Worm (Caenorhabditis elegans): ENCODE results near the gene vit-3.
A peak's percentile ranks its signal among the peaks of the same experiment; 100 is the strongest.

The vit-3 gene

ce11 chrX:3540861-3541260, 31.5 kb downstream of the vit-3 start:
- TF ChIP-seq dve-1 (tag; optimal IDR thresholded peaks at IDR 0.05) (no peak), ceh-31 (tag; optimal IDR thresholded peaks at IDR 0.05) (peak; percentile 66), ceh-45 (GFP tag; IDR thresholded peaks at IDR 0.05) (no peak), npax-4 (tag; optimal IDR thresholded peaks at IDR 0.05) (no peak), hlh-6 (tag; optimal IDR thresholded peaks at IDR 0.05) (no peak), T23F11.4 (GFP tag; optimal IDR thresholded peaks at IDR 0.05) (no peak), odd-2 (tag; optimal IDR thresholded peaks at IDR 0.05) (no peak), ama-1 (optimal IDR thresholded peaks at IDR 0.05) (no peak), pha-4 (tag; optimal IDR thresholded peaks at IDR 0.05) (no peak), elt-2 (tag; optimal IDR thresholded peaks at IDR 0.05) (no peak), C08G9.2 (tag; optimal IDR thresholded peaks at IDR 0.05) (no peak), K02D7.2 (tag; optimal IDR thresholded peaks at IDR 0.05) (no peak), ttx-3 (tag; optimal IDR thresholded peaks at IDR 0.05) (no peak), ceh-48 (tag; optimal IDR thresholded peaks at IDR 0.05) (no peak), unc-3 (GFP tag; conservative IDR thresholded peaks at IDR 0.05) (no peak), unc-3 (tag; optimal IDR thresholded peaks at IDR 0.05) (no peak), ceh-18 (tag; optimal IDR thresholded peaks at IDR 0.05) (no peak), lim-6 (tag; optimal IDR thresholded peaks at IDR 0.05) (no peak), hlh-30 (tag; optimal IDR thresholded peaks at IDR 0.05; ENCODE audit: insufficient read depth) (peak; percentile 61), che-1 (tag; optimal IDR thresholded peaks at IDR 0.05) (no peak), ceh-19 (GFP tag; optimal IDR thresholded peaks at IDR 0.05) (no peak), eyg-1 (tag; optimal IDR thresholded peaks at IDR 0.05) (no peak), rnt-1 (tag; optimal IDR thresholded peaks at IDR 0.05) (peak; percentile 22), pat-9 (tag; optimal IDR thresholded peaks at IDR 0.05) (no peak), nfya-1 (tag; optimal IDR thresholded peaks at IDR 0.05) (peak; percentile 25), dmd-4 (tag; optimal IDR thresholded peaks at IDR 0.05; ENCODE audit: borderline replicate concordance) (no peak), fkh-6 (tag; optimal IDR thresholded peaks at IDR 0.05) (no peak), F13H6.1 (tag; optimal IDR thresholded peaks at IDR 0.05) (no peak), sdc-2 (tag; optimal IDR thresholded peaks at IDR 0.05) (no peak), sox-2 (GFP tag; IDR thresholded peaks at IDR 0.05) (no peak), tbx-2 (tag; optimal IDR thresholded peaks at IDR 0.05) (peak; percentile 11), fkh-10 (GFP tag; optimal IDR thresholded peaks at IDR 0.05) (no peak), unc-42 (tag; optimal IDR thresholded peaks at IDR 0.05) (peak; percentile 25), nhr-232 (tag; optimal IDR thresholded peaks at IDR 0.05) (no peak), zip-5 (tag; optimal IDR thresholded peaks at IDR 0.05) (no peak), lin-11 (tag; optimal IDR thresholded peaks at IDR 0.05) (no peak), pqm-1 (tag; optimal IDR thresholded peaks at IDR 0.05) (no peak), ref-2 (tag; optimal IDR thresholded peaks at IDR 0.05) (peak; percentile 44), ceh-24 (tag; optimal IDR thresholded peaks at IDR 0.05) (no peak), tbx-7 (tag; optimal IDR thresholded peaks at IDR 0.05) (no peak), nhr-11 (tag; optimal IDR thresholded peaks at IDR 0.05) (no peak), hlh-8 (tag; optimal IDR thresholded peaks at IDR 0.05) (no peak), pros-1 (tag; optimal IDR thresholded peaks at IDR 0.05) (no peak), elt-4 (tag; optimal IDR thresholded peaks at IDR 0.05) (no peak), ceh-9 (tag; optimal IDR thresholded peaks at IDR 0.05) (no peak), fax-1 (tag; optimal IDR thresholded peaks at IDR 0.05) (no peak), pag-3 (tag; optimal IDR thresholded peaks at IDR 0.05; ENCODE audit: borderline replicate concordance) (no peak), K09A11.1 (tag; optimal IDR thresholded peaks at IDR 0.05; ENCODE audit: insufficient read depth) (no peak), gmeb-2 (tag; optimal IDR thresholded peaks at IDR 0.05) (no peak), C38D4.7 (GFP tag; optimal IDR thresholded peaks at IDR 0.05) (no peak), ets-4 (tag; optimal IDR thresholded peaks at IDR 0.05) (no peak), unc-55 (GFP tag; optimal IDR thresholded peaks at IDR 0.05) (peak; percentile 69), pha-2 (tag; optimal IDR thresholded peaks at IDR 0.05) (no peak), Y22D7AL.16 (tag; optimal IDR thresholded peaks at IDR 0.05) (no peak), ceh-22 (tag; optimal IDR thresholded peaks at IDR 0.05) (no peak)

Measured in whole organism, late embryonic.